Worm (Caenorhabditis elegans) whole organism, L1 larva: ENCODE measurements around the gene T23B7.3.

Experiments
- C04F5.9 ChIP-seq: sonication (generic microtip); optimal IDR thresholded peaks from 2 replicates; lab custom pipeline; 2016; ENCODE audit warnings: missing genetic modification characterization, missing compliant biosample characterization
- C34B4.2 ChIP-seq: sonication (generic microtip); optimal IDR thresholded peaks from 2 replicates; lab custom pipeline; 2017; ENCODE audit warnings: mild to moderate bottlenecking, missing genetic modification characterization, missing compliant biosample characterization
- Y116A8C.19 ChIP-seq: sonication (generic microtip); optimal IDR thresholded peaks from 2 replicates; lab custom pipeline; 2016; ENCODE audit warnings: missing compliant biosample characterization, missing genetic modification characterization, borderline replicate concordance
- aly-2 ChIP-seq: fragments of 150-350 bp; optimal IDR thresholded peaks from 2 replicates; lab custom pipeline; 2014; ENCODE audit warnings: missing biosample characterization, missing genetic modification characterization
- blmp-1 ChIP-seq: fragments of 150-350 bp; optimal IDR thresholded peaks from 2 replicates; lab custom pipeline; 2014; ENCODE audit warnings: missing biosample characterization, missing genetic modification characterization
- ceh-90 ChIP-seq: sonication (generic microtip); optimal IDR thresholded peaks from 2 replicates; lab custom pipeline; 2016; ENCODE audit warnings: missing genetic modification characterization, missing compliant biosample characterization
- ces-1 ChIP-seq: fragments of 150-350 bp; optimal IDR thresholded peaks from 2 replicates; lab custom pipeline; 2014; ENCODE audit warnings: missing biosample characterization, missing genetic modification reagents, missing genetic modification characterization
- efl-1 ChIP-seq, 4 experiments: fragments of 150-350 bp; optimal IDR thresholded peaks in 3 of 4; peaks in 1 of 4; 1 replicate in 1 of 4; 2 replicates in 3 of 4; lab custom pipeline; 2014; ENCODE audit warnings: missing biosample characterization in 2 of 4, missing genetic modification characterization in 2 of 4, missing genetic modification reagents in 2 of 4
- elt-3 ChIP-seq, 6 experiments: fragments of 150-350 bp in 1 of 6; sonication (generic microtip); optimal IDR thresholded peaks; 2 replicates each; lab custom pipeline; 2017 to 2018; ENCODE audit warnings: missing biosample characterization in 6 of 6, missing genetic modification characterization in 6 of 6, inconsistent platforms in 1 of 6
- fkh-4 ChIP-seq: sonication (generic microtip); optimal IDR thresholded peaks from 2 replicates; lab custom pipeline; 2016; ENCODE audit warnings: missing compliant biosample characterization, missing genetic modification characterization, borderline replicate concordance
- fkh-8 ChIP-seq: sonication (generic microtip); optimal IDR thresholded peaks from 2 replicates; lab custom pipeline; 2016; ENCODE audit warnings: mild to moderate bottlenecking, missing genetic modification characterization, missing compliant biosample characterization
- fos-1 ChIP-seq: fragments of 150-350 bp; optimal IDR thresholded peaks from 2 replicates; lab custom pipeline; 2014; ENCODE audit warnings: missing biosample characterization, missing genetic modification characterization
- hlh-4 ChIP-seq: sonication (generic microtip); optimal IDR thresholded peaks from 2 replicates; lab custom pipeline; 2016; ENCODE audit warnings: mild to moderate bottlenecking, missing genetic modification characterization, missing compliant biosample characterization
- irx-1 ChIP-seq: sonication (generic microtip); optimal IDR thresholded peaks from 2 replicates; lab custom pipeline; 2016; ENCODE audit warnings: missing genetic modification characterization, missing compliant biosample characterization
- isw-1 ChIP-seq: fragments of 200-800 bp; sonication (Bioruptor generic); IDR thresholded peaks from 2 replicates; pipeline ENCODE4 v1.3.6; 2022; ENCODE audit warnings: missing genetic modification characterization, missing compliant biosample characterization
- jun-1 ChIP-seq: fragments of 150-350 bp; optimal IDR thresholded peaks from 2 replicates; lab custom pipeline; 2014; ENCODE audit warnings: missing biosample characterization, missing genetic modification reagents, missing genetic modification characterization
- lin-14 ChIP-seq: fragments of 200-800 bp; sonication (Bioruptor generic); optimal IDR thresholded peaks from 2 replicates; lab custom pipeline; 2018; ENCODE audit warnings: mild to moderate bottlenecking, missing genetic modification characterization, moderate library complexity, missing compliant biosample characterization
- lin-15B ChIP-seq: fragments of 150-350 bp; sonication (generic microtip); optimal IDR thresholded peaks from 3 replicates; lab custom pipeline; 2014; ENCODE audit warnings: missing biosample characterization, missing genetic modification characterization
- lir-3 ChIP-seq: sonication (generic microtip); optimal IDR thresholded peaks from 2 replicates; lab custom pipeline; 2016; ENCODE audit warnings: mild to moderate bottlenecking, missing genetic modification characterization, moderate library complexity, missing compliant biosample characterization; ENCODE audit not compliant: poor library complexity
- lsy-2 ChIP-seq, 2 experiments: fragments of 150-350 bp; optimal IDR thresholded peaks; 2 replicates each; lab custom pipeline; 2014; ENCODE audit warnings: missing biosample characterization in 2 of 2, missing genetic modification characterization in 2 of 2
- mep-1 ChIP-seq: fragments of 150-350 bp; optimal IDR thresholded peaks from 2 replicates; lab custom pipeline; 2014; ENCODE audit warnings: missing biosample characterization, missing genetic modification characterization
- nhr-11 ChIP-seq: fragments of 150-350 bp; optimal IDR thresholded peaks from 2 replicates; lab custom pipeline; 2014; ENCODE audit warnings: missing biosample characterization, missing genetic modification characterization
- nhr-12 ChIP-seq: sonication (generic microtip); optimal IDR thresholded peaks from 2 replicates; lab custom pipeline; 2017; ENCODE audit warnings: missing biosample characterization, missing genetic modification characterization
- nhr-19 ChIP-seq: fragments of 200-800 bp; sonication (Bioruptor generic); conservative IDR thresholded peaks from 2 replicates; pipeline ENCODE4 v1.3.6; 2022; ENCODE audit warnings: missing genetic modification characterization, missing compliant biosample characterization
- nhr-237 ChIP-seq: fragments of 150-350 bp; optimal IDR thresholded peaks from 2 replicates; lab custom pipeline; 2014; ENCODE audit warnings: missing biosample characterization, missing genetic modification characterization
- nhr-71 ChIP-seq: sonication (generic microtip); optimal IDR thresholded peaks from 2 replicates; lab custom pipeline; 2016; ENCODE audit warnings: mild to moderate bottlenecking, missing genetic modification characterization, moderate library complexity, missing compliant biosample characterization
- nhr-76 ChIP-seq: sonication (generic microtip); optimal IDR thresholded peaks from 2 replicates; lab custom pipeline; 2017; ENCODE audit warnings: missing biosample characterization, missing genetic modification characterization
- nhr-77 ChIP-seq: fragments of 150-350 bp; optimal IDR thresholded peaks from 2 replicates; lab custom pipeline; 2014; ENCODE audit warnings: missing biosample characterization, missing genetic modification characterization
- nhr-84 ChIP-seq: sonication (generic microtip); optimal IDR thresholded peaks from 2 replicates; lab custom pipeline; 2017; ENCODE audit warnings: missing biosample characterization, missing genetic modification characterization
- nhr-85 ChIP-seq: sonication (generic microtip); peaks from one replicate; lab custom pipeline; 2016; ENCODE audit warnings: missing genetic modification characterization, inconsistent platforms, missing compliant biosample characterization
- nhr-90 ChIP-seq: sonication (generic microtip); optimal IDR thresholded peaks from 2 replicates; lab custom pipeline; 2016; ENCODE audit warnings: mild to moderate bottlenecking, missing genetic modification characterization, missing compliant biosample characterization; ENCODE audit not compliant: poor library complexity
- pag-3 ChIP-seq: sonication (generic microtip); optimal IDR thresholded peaks from 2 replicates; lab custom pipeline; 2017; ENCODE audit warnings: missing genetic modification characterization, mild to moderate bottlenecking, missing compliant biosample characterization, antibody characterized with exemption, borderline replicate concordance; ENCODE audit not compliant: insufficient read depth
- pqm-1 ChIP-seq: sonication (generic microtip); optimal IDR thresholded peaks from 3 replicates; lab custom pipeline; 2017; ENCODE audit warnings: missing biosample characterization, missing genetic modification characterization
- rnt-1 ChIP-seq: sonication (generic microtip); optimal IDR thresholded peaks from 2 replicates; lab custom pipeline; 2016; ENCODE audit warnings: mild to moderate bottlenecking, missing genetic modification characterization, moderate library complexity, missing compliant biosample characterization
- skn-1 ChIP-seq: fragments of 150-350 bp; optimal IDR thresholded peaks from 2 replicates; lab custom pipeline; 2014; ENCODE audit warnings: missing biosample characterization, missing genetic modification characterization
- snpc-4 ChIP-seq: fragments of 150-350 bp; optimal IDR thresholded peaks from 2 replicates; lab custom pipeline; 2014; ENCODE audit warnings: missing biosample characterization, missing genetic modification characterization
- sox-4 ChIP-seq: sonication (generic microtip); optimal IDR thresholded peaks from 2 replicates; lab custom pipeline; 2016; ENCODE audit warnings: missing genetic modification characterization, missing compliant biosample characterization
- sup-37 ChIP-seq: fragments of 200-800 bp; sonication (Bioruptor generic); optimal IDR thresholded peaks from 2 replicates; lab custom pipeline; 2018; ENCODE audit warnings: mild to moderate bottlenecking, missing genetic modification characterization, missing compliant biosample characterization
- swsn-7 ChIP-seq: sonication (generic microtip); optimal IDR thresholded peaks from 2 replicates; lab custom pipeline; 2016; ENCODE audit warnings: missing genetic modification characterization, missing compliant biosample characterization
- tbx-2 ChIP-seq: sonication (generic microtip); optimal IDR thresholded peaks from 2 replicates; lab custom pipeline; 2016; ENCODE audit warnings: missing genetic modification characterization, missing compliant biosample characterization
- tlp-1 ChIP-seq: fragments of 150-350 bp; optimal IDR thresholded peaks from 2 replicates; lab custom pipeline; 2014; ENCODE audit warnings: missing biosample characterization, missing genetic modification characterization
- unc-130 ChIP-seq: fragments of 150-350 bp; optimal IDR thresholded peaks from 2 replicates; lab custom pipeline; 2017; ENCODE audit warnings: missing biosample characterization, missing genetic modification characterization, inconsistent platforms
- unc-30 ChIP-seq: sonication (generic microtip); optimal IDR thresholded peaks from 2 replicates; lab custom pipeline; 2017; ENCODE audit warnings: missing biosample characterization, missing genetic modification characterization
- unc-86 ChIP-seq: sonication (generic microtip); optimal IDR thresholded peaks from 2 replicates; lab custom pipeline; 2016; ENCODE audit warnings: missing genetic modification characterization, missing compliant biosample characterization
- vab-15 ChIP-seq: sonication (generic microtip); optimal IDR thresholded peaks from 2 replicates; lab custom pipeline; 2017; ENCODE audit warnings: missing genotype, mild to moderate bottlenecking, missing genetic modification characterization, missing compliant biosample characterization
- xbp-1 ChIP-seq: sonication (generic microtip); optimal IDR thresholded peaks from 2 replicates; lab custom pipeline; 2016; ENCODE audit warnings: missing genetic modification characterization, missing compliant biosample characterization
- zip-4 ChIP-seq: fragments of 200-800 bp; sonication (Bioruptor generic); optimal IDR thresholded peaks from 2 replicates; lab custom pipeline; 2018; ENCODE audit warnings: mild to moderate bottlenecking, missing genetic modification characterization, moderate library complexity, missing compliant biosample characterization
- ztf-4 ChIP-seq: fragments of 150-350 bp; optimal IDR thresholded peaks from 2 replicates; lab custom pipeline; 2014; ENCODE audit warnings: missing biosample characterization, missing genetic modification characterization

T23B7.3 gene

ce11 chrII:4854761-4855160 lies 4.8 kb downstream of the T23B7.3 start:
- no peak for TF ChIP-seq nhr-90 (tag; lab: Kevin White, UChicago)
- TF ChIP-seq blmp-1 (tag; lab: Kevin White, UChicago), result peak; percentile 19
- TF ChIP-seq efl-1 (optimal IDR thresholded peaks at IDR 0.05; lab: Kevin White, UChicago), result no peak
- TF ChIP-seq efl-1 (GFP tag; optimal IDR thresholded peaks at IDR 0.05 in 1 of 2; lab: Kevin White, UChicago), result peak; percentile 11 to 91
- no peak for TF ChIP-seq ceh-90
- no peak for TF ChIP-seq fkh-8
- no peak for TF ChIP-seq jun-1 (tag; lab: Kevin White, UChicago)
- TF ChIP-seq skn-1 (tag; lab: Kevin White, UChicago), result peak; percentile 64
- TF ChIP-seq, all 84 proteins: peak for 3

ce11 chrII:4855489-4855888 lies 5.5 kb downstream of the T23B7.3 start:
- TF ChIP-seq isw-1 (GFP tag; lab: Robert Waterston, UW) (0 out of 2 replicates have a peak, but pooled peaks have one; percentile 1), hlh-4 (tag; lab: Kevin White, UChicago) (no peak), nhr-11 (tag; lab: Kevin White, UChicago) (no peak), lin-14 (GFP tag; lab: Kevin White, UChicago) (peak; percentile 65), efl-1 (optimal IDR thresholded peaks at IDR 0.05; lab: Kevin White, UChicago) (peak in 1 of 2 experiments; percentile 14), efl-1 (GFP tag; optimal IDR thresholded peaks at IDR 0.05 in 1 of 2; lab: Kevin White, UChicago) (no peak), rnt-1 (tag; lab: Kevin White, UChicago) (peak; percentile 5), blmp-1 (tag; lab: Kevin White, UChicago) (no peak)

ce11 chrII:4856113-4856512 lies 6.1 kb downstream of the T23B7.3 start:
- TF ChIP-seq C34B4.2 (tag; lab: Kevin White, UChicago) (no peak), nhr-19 (GFP tag; lab: Robert Waterston, UW) (no peak), ces-1 (no peak), nhr-12 (tag; lab: Kevin White, UChicago) (no peak), tbx-2 (no peak), lin-15B (tag; lab: Kevin White, UChicago) (no peak), aly-2 (tag; lab: Kevin White, UChicago) (no peak), nhr-76 (tag; lab: Kevin White, UChicago) (no peak), Y116A8C.19 (tag; lab: Kevin White, UChicago) (no peak), swsn-7 (tag; lab: Kevin White, UChicago) (no peak), irx-1 (no peak), mep-1 (peak; percentile 41), snpc-4 (tag; lab: Kevin White, UChicago) (no peak), nhr-237 (no peak), lsy-2 (tag; optimal IDR thresholded peaks at IDR 0.05; lab: Kevin White, UChicago) (peak in 1 of 2 experiments; percentile 34), xbp-1 (tag; lab: Kevin White, UChicago) (no peak), tlp-1 (no peak), C04F5.9 (no peak), pag-3 (tag; lab: Kevin White, UChicago) (no peak), sox-4 (peak; percentile 26), ceh-90 (no peak), unc-30 (tag; lab: Kevin White, UChicago) (no peak), nhr-90 (tag; lab: Kevin White, UChicago) (no peak), ztf-4 (tag; lab: Kevin White, UChicago) (no peak), nhr-85 (peak; percentile 88), fkh-8 (peak; percentile 45), nhr-71 (peak; percentile 64), skn-1 (tag; lab: Kevin White, UChicago) (peak; percentile 57), pqm-1 (tag; lab: Kevin White, UChicago) (no peak), vab-15 (no peak), unc-130 (tag; lab: Kevin White, UChicago) (no peak), nhr-84 (tag; lab: Kevin White, UChicago) (no peak), sup-37 (no peak), elt-3 (tag; optimal IDR thresholded peaks at IDR 0.05; lab: Kevin White, UChicago) (peak in 1 of 6 experiments; percentile 56), unc-86 (tag; lab: Kevin White, UChicago) (no peak), fos-1 (tag; lab: Kevin White, UChicago) (no peak), jun-1 (tag; lab: Kevin White, UChicago) (no peak), fkh-4 (tag; lab: Kevin White, UChicago) (no peak), lir-3 (tag; lab: Kevin White, UChicago) (no peak), nhr-77 (tag; lab: Kevin White, UChicago) (no peak), zip-4 (GFP tag; lab: Kevin White, UChicago) (peak; percentile 76)
